Worm (Caenorhabditis elegans) whole organism, late embryonic: ENCODE results near the gene cyp-14A1.
A peak's percentile ranks its signal among the peaks of the same experiment; 100 is the strongest.

Experiments used
- C38D4.7 ChIP-seq: fragments of 200-800 bp; sonication (Bioruptor generic); optimal IDR thresholded peaks from 2 replicates; lab custom pipeline; 2018; ENCODE audit warnings: mild to moderate bottlenecking, missing genetic modification characterization, moderate library complexity, missing compliant biosample characterization
- F13H6.1 ChIP-seq: sonication (generic microtip); optimal IDR thresholded peaks from 2 replicates; lab custom pipeline; 2016; ENCODE audit warnings: missing genetic modification characterization, missing compliant biosample characterization
- K09A11.1 ChIP-seq: sonication (generic microtip); optimal IDR thresholded peaks from 2 replicates; lab custom pipeline; 2017; ENCODE audit warnings: antibody characterized with exemption, mild to moderate bottlenecking, missing genetic modification characterization, missing compliant biosample characterization; ENCODE audit not compliant: insufficient read depth
- ahr-1 ChIP-seq: sonication (generic microtip); optimal IDR thresholded peaks from 2 replicates; lab custom pipeline; 2016; ENCODE audit warnings: missing genetic modification characterization, missing compliant biosample characterization
- ceh-14 ChIP-seq: sonication (generic microtip); optimal IDR thresholded peaks from 2 replicates; lab custom pipeline; 2016; ENCODE audit warnings: missing genotype, missing genetic modification characterization, missing compliant biosample characterization
- ceh-22 ChIP-seq: sonication (generic microtip); optimal IDR thresholded peaks from 2 replicates; lab custom pipeline; 2017; ENCODE audit warnings: missing biosample characterization, missing genetic modification characterization
- ceh-31 ChIP-seq: sonication (generic microtip); optimal IDR thresholded peaks from 2 replicates; lab custom pipeline; 2016; ENCODE audit warnings: missing genetic modification characterization, missing compliant biosample characterization
- ceh-34 ChIP-seq: sonication (generic microtip); optimal IDR thresholded peaks from 2 replicates; lab custom pipeline; 2016; ENCODE audit warnings: mild to moderate bottlenecking, missing genetic modification characterization, missing compliant biosample characterization
- ceh-45 ChIP-seq: fragments of 200-800 bp; sonication (Bioruptor generic); IDR thresholded peaks from 2 replicates; pipeline ENCODE4 v1.3.6; 2022; ENCODE audit warnings: missing genetic modification reagents, missing genetic modification characterization, missing compliant biosample characterization
- ceh-48 ChIP-seq: sonication (generic microtip); optimal IDR thresholded peaks from 2 replicates; lab custom pipeline; 2016; ENCODE audit warnings: missing genetic modification characterization, inconsistent platforms, missing compliant biosample characterization
- che-1 ChIP-seq: sonication (generic microtip); optimal IDR thresholded peaks from 2 replicates; lab custom pipeline; 2016; ENCODE audit warnings: mild to moderate bottlenecking, missing genetic modification characterization, missing compliant biosample characterization
- elt-2 ChIP-seq: sonication (generic microtip); optimal IDR thresholded peaks from 2 replicates; lab custom pipeline; 2016; ENCODE audit warnings: missing genetic modification reagents, missing genetic modification characterization, missing compliant biosample characterization
- ets-4 ChIP-seq: sonication (generic microtip); optimal IDR thresholded peaks from 2 replicates; lab custom pipeline; 2016; ENCODE audit warnings: missing genetic modification characterization, missing compliant biosample characterization
- fax-1 ChIP-seq: sonication (generic microtip); optimal IDR thresholded peaks from 2 replicates; lab custom pipeline; 2016; ENCODE audit warnings: missing genotype, missing genetic modification characterization, missing compliant biosample characterization
- gmeb-2 ChIP-seq: sonication (generic microtip); optimal IDR thresholded peaks from 2 replicates; lab custom pipeline; 2016; ENCODE audit warnings: missing genetic modification characterization, inconsistent platforms, missing compliant biosample characterization
- madf-2 ChIP-seq: sonication (generic microtip); optimal IDR thresholded peaks from 2 replicates; lab custom pipeline; 2017; ENCODE audit warnings: missing genetic modification characterization, missing compliant biosample characterization
- mec-3 ChIP-seq: sonication (generic microtip); optimal IDR thresholded peaks from 2 replicates; lab custom pipeline; 2016; ENCODE audit warnings: borderline replicate concordance, missing genetic modification characterization, missing compliant biosample characterization
- nfya-1 ChIP-seq: sonication (generic microtip); optimal IDR thresholded peaks from 2 replicates; lab custom pipeline; 2017; ENCODE audit warnings: missing genetic modification characterization, mild to moderate bottlenecking, missing compliant biosample characterization, antibody characterized with exemption, moderate library complexity
- nhr-11 ChIP-seq: fragments of 150-350 bp; optimal IDR thresholded peaks from 2 replicates; lab custom pipeline; 2014; ENCODE audit warnings: missing biosample characterization, missing genetic modification characterization
- npax-4 ChIP-seq: sonication (generic microtip); optimal IDR thresholded peaks from 2 replicates; lab custom pipeline; 2016; ENCODE audit warnings: missing genetic modification characterization, missing compliant biosample characterization
- pag-3 ChIP-seq: sonication (generic microtip); optimal IDR thresholded peaks from 2 replicates; lab custom pipeline; 2016; ENCODE audit warnings: missing compliant biosample characterization, missing genetic modification characterization, borderline replicate concordance
- ref-2 ChIP-seq: sonication (generic microtip); optimal IDR thresholded peaks from 2 replicates; lab custom pipeline; 2016; ENCODE audit warnings: missing genetic modification characterization, missing compliant biosample characterization
- rnt-1 ChIP-seq: sonication (generic microtip); optimal IDR thresholded peaks from 2 replicates; lab custom pipeline; 2016; ENCODE audit warnings: missing genetic modification characterization, missing compliant biosample characterization
- sdc-2 ChIP-seq: sonication (generic microtip); optimal IDR thresholded peaks from 2 replicates; lab custom pipeline; 2016; ENCODE audit warnings: missing genotype, missing genetic modification characterization, missing compliant biosample characterization
- sox-2 ChIP-seq: fragments of 200-800 bp; sonication (Bioruptor generic); IDR thresholded peaks from 2 replicates; pipeline ENCODE4 v1.3.6; 2022; ENCODE audit warnings: missing genetic modification reagents, missing genetic modification characterization, missing compliant biosample characterization
- syd-9 ChIP-seq: sonication (generic microtip); optimal IDR thresholded peaks from 2 replicates; lab custom pipeline; 2016; ENCODE audit warnings: mild to moderate bottlenecking, missing genetic modification characterization, moderate library complexity, missing compliant biosample characterization
- tbx-2 ChIP-seq: sonication (generic microtip); optimal IDR thresholded peaks from 2 replicates; lab custom pipeline; 2016; ENCODE audit warnings: missing genetic modification characterization, missing compliant biosample characterization
- tbx-7 ChIP-seq: sonication (generic microtip); optimal IDR thresholded peaks from 2 replicates; lab custom pipeline; 2016; ENCODE audit warnings: missing genotype, missing genetic modification characterization, missing compliant biosample characterization
- unc-3 ChIP-seq, 2 experiments: fragments of 200-800 bp in 1 of 2; sonication (Bioruptor generic) in 1 of 2; sonication (generic microtip) in 1 of 2; conservative IDR thresholded peaks in 1 of 2; optimal IDR thresholded peaks in 1 of 2; 2 replicates each; pipeline versions ENCODE4 v1.3.6 to Lab custom; 2016 to 2022; ENCODE audit warnings: missing compliant biosample characterization in 2 of 2, missing genetic modification characterization in 2 of 2, missing genetic modification reagents in 1 of 2
- unc-42 ChIP-seq: sonication (generic microtip); optimal IDR thresholded peaks from 2 replicates; lab custom pipeline; 2016; ENCODE audit warnings: missing genotype, missing genetic modification characterization, missing compliant biosample characterization
- unc-55 ChIP-seq: sonication (generic microtip); optimal IDR thresholded peaks from 2 replicates; lab custom pipeline; 2017; ENCODE audit warnings: missing biosample characterization, missing genetic modification reagents, missing genetic modification characterization
- unc-86 ChIP-seq: sonication (generic microtip); optimal IDR thresholded peaks from 2 replicates; lab custom pipeline; 2016; ENCODE audit warnings: missing genetic modification characterization, missing compliant biosample characterization
- zip-5 ChIP-seq: sonication (generic microtip); optimal IDR thresholded peaks from 2 replicates; lab custom pipeline; 2016; ENCODE audit warnings: missing genetic modification characterization, missing compliant biosample characterization

Gene cyp-14A1

ce11 chrX:13237102-13237501 lies 30.1 kb downstream of the cyp-14A1 start, which contains the start of gene K08H2.3:
Gene K08H2.3, plus strand, starts transcription at chrX:13237402.
- TF ChIP-seq zip-5: no peak
- TF ChIP-seq elt-2 (tag; lab: Kevin White, UChicago): no peak
- TF ChIP-seq npax-4 (tag; lab: Kevin White, UChicago): no peak
- TF ChIP-seq K09A11.1 (tag; lab: Kevin White, UChicago): no peak
- TF ChIP-seq unc-86: no peak
- TF ChIP-seq ets-4 (tag; lab: Kevin White, UChicago): no peak
- no peak for TF ChIP-seq rnt-1 (tag; lab: Kevin White, UChicago)
- TF ChIP-seq F13H6.1 (tag; lab: Kevin White, UChicago): no peak
- no peak for TF ChIP-seq ceh-14
- no peak for TF ChIP-seq pag-3 (tag; lab: Kevin White, UChicago)
- no peak for TF ChIP-seq ceh-45 (GFP tag; lab: Robert Waterston, UW)
- TF ChIP-seq che-1 (tag; lab: Kevin White, UChicago): no peak
- TF ChIP-seq ceh-22: no peak
- no peak for TF ChIP-seq tbx-2
- TF ChIP-seq syd-9 (tag; lab: Kevin White, UChicago): no peak
- no peak for TF ChIP-seq ref-2
- no peak for TF ChIP-seq nhr-11 (tag; lab: Kevin White, UChicago)
- no peak for TF ChIP-seq unc-42 (tag; lab: Kevin White, UChicago)

ce11 chrX:13234879-13235278 lies 32.3 kb downstream of the cyp-14A1 start, which contains the start of gene K08H2.2:
Gene K08H2.2, minus strand, starts transcription at chrX:13234979.
- no peak for TF ChIP-seq unc-3 (GFP tag; conservative IDR thresholded peaks at IDR 0.05; lab: Robert Waterston, UW)
- TF ChIP-seq unc-3 (tag; optimal IDR thresholded peaks at IDR 0.05; lab: Kevin White, UChicago): no peak
- no peak for TF ChIP-seq ahr-1 (tag; lab: Kevin White, UChicago)
- TF ChIP-seq ceh-31: no peak
- TF ChIP-seq ceh-34 (tag; lab: Kevin White, UChicago): no peak
- TF ChIP-seq unc-55 (GFP tag; lab: Kevin White, UChicago): no peak
- TF ChIP-seq nfya-1 (tag; lab: Kevin White, UChicago): no peak

ce11 chrX:13232259-13232658 lies 34.9 kb downstream of the cyp-14A1 start, which contains the start of gene bgnt-1.5:
Gene bgnt-1.5, minus strand, starts transcription at chrX:13232359.
- no peak for TF ChIP-seq madf-2 (tag; lab: Kevin White, UChicago)
- no peak for TF ChIP-seq tbx-2
- no peak for TF ChIP-seq gmeb-2 (tag; lab: Kevin White, UChicago)
- TF ChIP-seq pag-3 (tag; lab: Kevin White, UChicago): no peak
- no peak for TF ChIP-seq tbx-7 (tag; lab: Kevin White, UChicago)
- TF ChIP-seq C38D4.7 (GFP tag; lab: Kevin White, UChicago): no peak
- no peak for TF ChIP-seq fax-1
- no peak for TF ChIP-seq mec-3 (tag; lab: Kevin White, UChicago)
- TF ChIP-seq unc-42 (tag; lab: Kevin White, UChicago): no peak

- TF ChIP-seq syd-9 (tag; lab: Kevin White, UChicago) (no peak), sdc-2 (tag; lab: Kevin White, UChicago) (no peak)
Observed at ce11 chrX:13227778-13228177, 39.4 kb downstream of the cyp-14A1 start.

ce11 chrX:13226614-13227096 lies 40.5 kb downstream of the cyp-14A1 start, which contains the start of gene skr-21:
Gene skr-21, minus strand, starts transcription at chrX:13226664.
- TF ChIP-seq tbx-7 (tag; lab: Kevin White, UChicago) (no peak), fax-1 (no peak), ceh-48 (peak; percentile 73), sox-2 (peak; percentile 45), elt-2 (tag; lab: Kevin White, UChicago) (peak; percentile 35), ceh-31 (peak; percentile 9), ahr-1 (tag; lab: Kevin White, UChicago) (no peak), tbx-2 (peak; percentile 40), nfya-1 (tag; lab: Kevin White, UChicago) (peak; percentile 45)
